ENCODE assay signal across 2 worm cellular contexts in genomic region chrV:11796343-11796742, ce11.
A peak's percentile ranks its signal among the peaks of the same experiment; 100 is the strongest.
TF ChIP-seq lines count a peak whose summit lies in the region.

No protein-coding gene starts in this region.

TF ChIP-seq in whole organism, L1 larva, 84 proteins besides CTCF, POLR2A, EP300 and RAD21 (continued from another document):
- TF ChIP-seq C04F5.9 (tag; optimal IDR thresholded peaks at IDR 0.05; lab: Kevin White, UChicago) (no peak), dpl-1 (GFP tag; optimal IDR thresholded peaks at IDR 0.05; lab: Kevin White, UChicago) (no peak), grh-1 (GFP tag; IDR thresholded peaks at IDR 0.05; lab: Robert Waterston, UW) (0 out of 2 replicates have a peak, but pooled peaks have one; percentile 18), mep-1 (tag; optimal IDR thresholded peaks at IDR 0.05; lab: Kevin White, UChicago) (no peak), nhr-71 (tag; optimal IDR thresholded peaks at IDR 0.05; lab: Kevin White, UChicago) (peak; percentile 59), tlp-1 (tag; optimal IDR thresholded peaks at IDR 0.05; lab: Kevin White, UChicago) (no peak), snu-23 (GFP tag; optimal IDR thresholded peaks at IDR 0.05; lab: Kevin White, UChicago) (peak; percentile 30), aha-1 (tag; optimal IDR thresholded peaks at IDR 0.05; lab: Kevin White, UChicago) (no peak), skn-1 (tag; optimal IDR thresholded peaks at IDR 0.05; lab: Kevin White, UChicago) (no peak), nhr-28 (tag; optimal IDR thresholded peaks at IDR 0.05; lab: Kevin White, UChicago) (no peak), Y116A8C.19 (tag; optimal IDR thresholded peaks at IDR 0.05; lab: Kevin White, UChicago; ENCODE audit: borderline replicate concordance) (no peak), fkh-4 (tag; optimal IDR thresholded peaks at IDR 0.05; lab: Kevin White, UChicago; ENCODE audit: borderline replicate concordance) (no peak), irx-1 (tag; optimal IDR thresholded peaks at IDR 0.05; lab: Kevin White, UChicago) (no peak), lin-35 (GFP tag; optimal IDR thresholded peaks at IDR 0.05; lab: Kevin White, UChicago) (peak in 1 of 2 experiments; percentile 31), ceh-8 (GFP tag; optimal IDR thresholded peaks at IDR 0.05; lab: Kevin White, UChicago) (no peak), nhr-47 (tag; optimal IDR thresholded peaks at IDR 0.05; lab: Kevin White, UChicago) (no peak), hlh-17 (GFP tag; optimal IDR thresholded peaks at IDR 0.05; lab: Kevin White, UChicago; ENCODE audit: borderline replicate concordance) (no peak), zip-4 (GFP tag; optimal IDR thresholded peaks at IDR 0.05; lab: Kevin White, UChicago) (no peak)
TF ChIP-seq in whole organism, L1 larva: peak in this region for 14.

TF ChIP-seq in whole organism, L2 larva, 48 proteins besides CTCF, POLR2A, EP300 and RAD21 (continued from another document):
- no peak for TF ChIP-seq lin-11 (tag; optimal IDR thresholded peaks at IDR 0.05; lab: Kevin White, UChicago)
- no peak for TF ChIP-seq mbf-1 (tag; optimal IDR thresholded peaks at IDR 0.05; lab: Kevin White, UChicago)
- TF ChIP-seq sem-4 (tag; optimal IDR thresholded peaks at IDR 0.05; lab: Kevin White, UChicago): no peak
- peak; percentile 8 for TF ChIP-seq crh-2 (tag; optimal IDR thresholded peaks at IDR 0.05; lab: Kevin White, UChicago)
- no peak for TF ChIP-seq zag-1 (tag; optimal IDR thresholded peaks at IDR 0.05; lab: Kevin White, UChicago)
- TF ChIP-seq nhr-21 (tag; optimal IDR thresholded peaks at IDR 0.05; lab: Kevin White, UChicago): peak; percentile 13
- TF ChIP-seq unc-39 (tag; optimal IDR thresholded peaks at IDR 0.05; lab: Kevin White, UChicago): no peak
- TF ChIP-seq gmeb-1 (tag; optimal IDR thresholded peaks at IDR 0.05; lab: Kevin White, UChicago): no peak
- TF ChIP-seq nhr-10 (tag; optimal IDR thresholded peaks at IDR 0.05; lab: Kevin White, UChicago): no peak
- no peak for TF ChIP-seq lin-39 (tag; optimal IDR thresholded peaks at IDR 0.05; lab: Kevin White, UChicago)
- TF ChIP-seq Y55F3AM.14 (GFP tag; optimal IDR thresholded peaks at IDR 0.05; lab: Kevin White, UChicago): no peak
- TF ChIP-seq dmd-4 (tag; optimal IDR thresholded peaks at IDR 0.05; lab: Kevin White, UChicago): no peak
- TF ChIP-seq alr-1 (tag; optimal IDR thresholded peaks at IDR 0.05; lab: Kevin White, UChicago): no peak
- TF ChIP-seq nhr-12 (tag; optimal IDR thresholded peaks at IDR 0.05; lab: Kevin White, UChicago): no peak
- no peak for TF ChIP-seq mab-5 (tag; optimal IDR thresholded peaks at IDR 0.05; lab: Kevin White, UChicago)
- TF ChIP-seq aly-2 (tag; optimal IDR thresholded peaks at IDR 0.05; lab: Kevin White, UChicago): no peak
- TF ChIP-seq nhr-129 (tag; optimal IDR thresholded peaks at IDR 0.05; lab: Kevin White, UChicago): no peak
- no peak for TF ChIP-seq ceh-16 (tag; optimal IDR thresholded peaks at IDR 0.05; lab: Kevin White, UChicago)
- no peak for TF ChIP-seq skn-1 (tag; optimal IDR thresholded peaks at IDR 0.05; lab: Kevin White, UChicago)
- peak; percentile 53 for TF ChIP-seq nhr-25 (tag; optimal IDR thresholded peaks at IDR 0.05; lab: Kevin White, UChicago)
- no peak for TF ChIP-seq mdl-1 (tag; optimal IDR thresholded peaks at IDR 0.05; lab: Kevin White, UChicago)
- no peak for TF ChIP-seq ztf-1 (GFP tag; conservative IDR thresholded peaks at IDR 0.05; lab: Robert Waterston, UW)
- no peak for TF ChIP-seq ceh-82 (tag; optimal IDR thresholded peaks at IDR 0.05; lab: Kevin White, UChicago)
